Fruit fly (Drosophila melanogaster) whole organism, embryonic: ENCODE results near the gene RAF2.

Source experiments
- Blimp-1 ChIP-seq: fragments of 200-800 bp; sonication (Bioruptor generic); optimal IDR thresholded peaks from 3 replicates; lab custom pipeline; 2018; ENCODE audit warnings: missing biosample characterization, missing genetic modification characterization, mild to moderate bottlenecking, moderate library complexity, missing genetic modification reagents
- CG10267 ChIP-seq: fragments of 200-800 bp; sonication (Bioruptor generic); optimal IDR thresholded peaks from 2 replicates; lab custom pipeline; 2018; ENCODE audit warnings: missing biosample characterization, mild to moderate bottlenecking, missing genetic modification characterization, moderate library complexity
- CG11504 ChIP-seq: fragments of 200-800 bp; sonication (Bioruptor generic); optimal IDR thresholded peaks from 3 replicates; lab custom pipeline; 2019; ENCODE audit warnings: missing biosample characterization, mild to moderate bottlenecking, missing genetic modification characterization, moderate library complexity
- CG12236 ChIP-seq: fragments of 200-800 bp; sonication (Bioruptor generic); optimal IDR thresholded peaks from 2 replicates; lab custom pipeline; 2016; ENCODE audit warnings: missing biosample characterization, missing genetic modification characterization
- CG12299 ChIP-seq: fragments of 200-800 bp; sonication (Bioruptor generic); optimal IDR thresholded peaks from 2 replicates; lab custom pipeline; 2018; ENCODE audit warnings: missing biosample characterization, mild to moderate bottlenecking, missing genetic modification characterization
- CG14710 ChIP-seq: fragments of 200-800 bp; sonication (Bioruptor generic); optimal IDR thresholded peaks from 3 replicates; lab custom pipeline; 2019; ENCODE audit warnings: missing biosample characterization, mild to moderate bottlenecking, missing genetic modification characterization, moderate library complexity
- CG15011 ChIP-seq: fragments of 200-800 bp; sonication (Bioruptor generic); optimal IDR thresholded peaks from 3 replicates; lab custom pipeline; 2018; ENCODE audit warnings: missing biosample characterization, mild to moderate bottlenecking, missing genetic modification characterization
- CG15269 ChIP-seq: fragments of 200-800 bp; sonication (Bioruptor generic); optimal IDR thresholded peaks from 2 replicates; lab custom pipeline; 2018; ENCODE audit warnings: missing biosample characterization, mild to moderate bottlenecking, missing genetic modification characterization, moderate library complexity
- CG17328 ChIP-seq: fragments of 200-800 bp; sonication (Bioruptor generic); IDR thresholded peaks from 2 replicates; pipeline ENCODE4 v1.3.6; 2022; ENCODE audit warnings: missing biosample characterization, missing genetic modification characterization
- CG17385 ChIP-seq: fragments of 200-800 bp; sonication (Bioruptor generic); optimal IDR thresholded peaks from 3 replicates; lab custom pipeline; 2018; ENCODE audit warnings: missing biosample characterization, mild to moderate bottlenecking, missing genetic modification characterization
- CG17612 ChIP-seq: fragments of 200-800 bp; sonication (Bioruptor generic); IDR thresholded peaks from 2 replicates; pipeline ENCODE4 v1.3.6; 2022; ENCODE audit warnings: missing biosample characterization, missing genetic modification characterization
- CG2678 ChIP-seq: fragments of 200-800 bp; sonication (Bioruptor generic); optimal IDR thresholded peaks from 3 replicates; lab custom pipeline; 2019; ENCODE audit warnings: missing biosample characterization, mild to moderate bottlenecking, missing genetic modification characterization, moderate library complexity
- CG2712 ChIP-seq: fragments of 200-800 bp; optimal IDR thresholded peaks from 3 replicates; lab custom pipeline; 2019; ENCODE audit warnings: missing biosample characterization, mild to moderate bottlenecking, missing genetic modification characterization, moderate library complexity
- CG31365 ChIP-seq: fragments of 200-800 bp; sonication (Bioruptor generic); optimal IDR thresholded peaks from 2 replicates; lab custom pipeline; 2018; ENCODE audit warnings: missing biosample characterization, mild to moderate bottlenecking, missing genetic modification characterization
- CG6689 ChIP-seq: fragments of 200-800 bp; sonication (Bioruptor generic); IDR thresholded peaks from 2 replicates; pipeline ENCODE4 v1.3.6; 2022; ENCODE audit warnings: missing biosample characterization, missing genetic modification characterization
- CG6854 ChIP-seq: fragments of 200-800 bp; sonication (Bioruptor generic); optimal IDR thresholded peaks from 3 replicates; lab custom pipeline; 2017; ENCODE audit warnings: missing biosample characterization, mild to moderate bottlenecking, missing genetic modification characterization
- CG7556 ChIP-seq: fragments of 200-800 bp; sonication (Bioruptor generic); optimal IDR thresholded peaks from 2 replicates; lab custom pipeline; 2017; ENCODE audit warnings: missing biosample characterization, mild to moderate bottlenecking, missing genetic modification characterization
- CG7839 ChIP-seq: fragments of 200-800 bp; sonication (Bioruptor generic); optimal IDR thresholded peaks from 3 replicates; lab custom pipeline; 2018; ENCODE audit warnings: missing biosample characterization, mild to moderate bottlenecking, missing genetic modification characterization, moderate library complexity
- CG8089 ChIP-seq: fragments of 200-800 bp; sonication (Bioruptor generic); optimal IDR thresholded peaks from 3 replicates; lab custom pipeline; 2016; ENCODE audit warnings: missing biosample characterization, missing genetic modification characterization
- CG9437 ChIP-seq: fragments of 200-800 bp; sonication (Bioruptor generic); optimal IDR thresholded peaks from 2 replicates; lab custom pipeline; 2018; ENCODE audit warnings: missing biosample characterization, mild to moderate bottlenecking, missing genetic modification characterization
- CG9727 ChIP-seq: fragments of 200-800 bp; sonication (Bioruptor generic); optimal IDR thresholded peaks from 3 replicates; lab custom pipeline; 2017; ENCODE audit warnings: missing biosample characterization, mild to moderate bottlenecking, missing genetic modification characterization
- CoRest ChIP-seq: fragments of 200-800 bp; sonication (Bioruptor generic); optimal IDR thresholded peaks from 3 replicates; lab custom pipeline; 2018; ENCODE audit warnings: missing biosample characterization, mild to moderate bottlenecking, missing genetic modification characterization, moderate library complexity
- Ets97D ChIP-seq: fragments of 200-800 bp; sonication (Bioruptor generic); optimal IDR thresholded peaks from 3 replicates; lab custom pipeline; 2016; ENCODE audit warnings: missing biosample characterization, missing genetic modification characterization
- Fer3 ChIP-seq: fragments of 200-800 bp; sonication (Bioruptor generic); optimal IDR thresholded peaks from 2 replicates; lab custom pipeline; 2018; ENCODE audit warnings: missing biosample characterization, mild to moderate bottlenecking, missing genetic modification characterization, moderate library complexity
- H2.0 ChIP-seq: fragments of 200-800 bp; sonication (Bioruptor generic); IDR thresholded peaks from 2 replicates; pipeline ENCODE4 v1.3.6; 2022; ENCODE audit warnings: missing biosample characterization, missing genetic modification characterization
- Hand ChIP-seq: fragments of 200-800 bp; sonication (Bioruptor generic); optimal IDR thresholded peaks from 2 replicates; lab custom pipeline; 2017; ENCODE audit warnings: mild to moderate bottlenecking, missing biosample characterization, missing genetic modification reagents, missing genetic modification characterization
- Hey ChIP-seq: fragments of 200-800 bp; sonication (Bioruptor generic); optimal IDR thresholded peaks from 3 replicates; lab custom pipeline; 2018; ENCODE audit warnings: missing biosample characterization, mild to moderate bottlenecking, missing genetic modification characterization
- Pdp1 ChIP-seq, 2 experiments: fragments of 200-800 bp; sonication (Bioruptor generic); optimal IDR thresholded peaks; 3 replicates each; lab custom pipeline; 2016; ENCODE audit warnings: missing biosample characterization in 2 of 2, missing genetic modification characterization in 2 of 2, mild to moderate bottlenecking in 1 of 2, moderate library complexity in 1 of 2
- Ptx1 ChIP-seq: fragments of 200-800 bp; sonication (Bioruptor generic); IDR thresholded peaks from 2 replicates; pipeline ENCODE4 v1.3.6; 2022; ENCODE audit warnings: missing biosample characterization, missing genetic modification characterization
- Sox100B ChIP-seq: fragments of 200-800 bp; sonication (Bioruptor generic); optimal IDR thresholded peaks from 3 replicates; lab custom pipeline; 2018; ENCODE audit warnings: missing biosample characterization, mild to moderate bottlenecking, missing genetic modification characterization
- Sox102F ChIP-seq: fragments of 200-800 bp; sonication (Bioruptor generic); optimal IDR thresholded peaks from 2 replicates; lab custom pipeline; 2018; ENCODE audit warnings: missing biosample characterization, mild to moderate bottlenecking, missing genetic modification characterization, moderate library complexity
- Tbp ChIP-seq: fragments of >200 bp; optimal IDR thresholded peaks from 2 replicates; lab custom pipeline; 2018; ENCODE audit warnings: missing biosample characterization, missing genetic modification characterization
- bsh ChIP-seq, 2 experiments: fragments of 200-800 bp; sonication (Bioruptor generic); optimal IDR thresholded peaks; 2 replicates each; lab custom pipeline; 2017 to 2018; ENCODE audit warnings: mild to moderate bottlenecking in 2 of 2, missing biosample characterization in 2 of 2, missing genetic modification characterization in 2 of 2, moderate library complexity in 1 of 2
- dan ChIP-seq: fragments of 200-800 bp; sonication (Bioruptor generic); IDR thresholded peaks from 2 replicates; pipeline ENCODE4 v1.3.6; 2022; ENCODE audit warnings: missing biosample characterization, missing genetic modification characterization
- dmrt99B ChIP-seq: fragments of 200-800 bp; sonication (Bioruptor generic); optimal IDR thresholded peaks from 2 replicates; lab custom pipeline; 2018; ENCODE audit warnings: missing biosample characterization, mild to moderate bottlenecking, missing genetic modification characterization, moderate library complexity
- dysf ChIP-seq: fragments of 200-800 bp; sonication (Bioruptor generic); IDR thresholded peaks from 3 replicates; pipeline ENCODE4 v1.3.6; 2022; ENCODE audit warnings: missing biosample characterization, missing genetic modification characterization
- fd96Cb ChIP-seq: fragments of 200-800 bp; sonication (Bioruptor generic); optimal IDR thresholded peaks from 2 replicates; lab custom pipeline; 2018; ENCODE audit warnings: missing biosample characterization, mild to moderate bottlenecking, missing genetic modification characterization, moderate library complexity
- ftz-f1 ChIP-seq: fragments of 200-800 bp; sonication (Bioruptor generic); optimal IDR thresholded peaks from 2 replicates; lab custom pipeline; 2016; ENCODE audit warnings: missing biosample characterization, missing genetic modification characterization
- gcm ChIP-seq: fragments of 200-800 bp; sonication (Bioruptor generic); optimal IDR thresholded peaks from 2 replicates; lab custom pipeline; 2019; ENCODE audit warnings: missing biosample characterization, mild to moderate bottlenecking, missing genetic modification characterization, moderate library complexity
- grau ChIP-seq: fragments of 200-800 bp; optimal IDR thresholded peaks from 3 replicates; lab custom pipeline; 2019; ENCODE audit warnings: missing biosample characterization, mild to moderate bottlenecking, missing genetic modification characterization, moderate library complexity
- hkb ChIP-seq, 2 experiments: fragments of 200-800 bp in 1 of 2; fragments of >200 bp in 1 of 2; sonication (Bioruptor generic) in 1 of 2; IDR thresholded peaks in 1 of 2; optimal IDR thresholded peaks in 1 of 2; 2 replicates each; pipeline versions ENCODE4 v1.3.6 to Lab custom; 2017 to 2022; ENCODE audit warnings: missing biosample characterization in 1 of 2, missing genetic modification characterization in 1 of 2
- lmd ChIP-seq: fragments of 200-800 bp; sonication (Bioruptor generic); IDR thresholded peaks from 2 replicates; pipeline ENCODE4 v1.3.6; 2022; ENCODE audit warnings: missing biosample characterization, missing genetic modification characterization
- mirr ChIP-seq: fragments of 200-800 bp; sonication (Bioruptor generic); optimal IDR thresholded peaks from 3 replicates; lab custom pipeline; 2018; ENCODE audit warnings: missing biosample characterization, mild to moderate bottlenecking, missing genetic modification characterization
- nerfin-1 ChIP-seq: fragments of 200-800 bp; sonication (Bioruptor generic); optimal IDR thresholded peaks from 3 replicates; lab custom pipeline; 2019; ENCODE audit warnings: missing biosample characterization, mild to moderate bottlenecking, missing genetic modification characterization, moderate library complexity
- row ChIP-seq: fragments of 200-800 bp; sonication (Bioruptor generic); IDR thresholded peaks from 3 replicates; pipeline ENCODE4 v1.3.6; 2022; ENCODE audit warnings: missing biosample characterization, missing genetic modification characterization
- sisA ChIP-seq: fragments of 200-800 bp; sonication (Bioruptor generic); IDR thresholded peaks from 2 replicates; pipeline ENCODE4 v1.3.6; 2022; ENCODE audit warnings: missing biosample characterization, missing genetic modification characterization
- tgo ChIP-seq: fragments of 200-800 bp; sonication (Bioruptor generic); IDR thresholded peaks from 3 replicates; pipeline ENCODE4 v1.3.6; 2022; ENCODE audit warnings: missing biosample characterization, missing genetic modification characterization
- wor ChIP-seq: fragments of 200-800 bp; sonication (Bioruptor generic); IDR thresholded peaks from 2 replicates; pipeline ENCODE4 v1.3.6; 2022; ENCODE audit warnings: missing biosample characterization, missing genetic modification characterization
- z ChIP-seq: fragments of 200-800 bp; sonication (Bioruptor generic); IDR thresholded peaks from 3 replicates; pipeline ENCODE4 v1.3.6; 2022; ENCODE audit warnings: missing biosample characterization, missing genetic modification characterization

The RAF2 gene

DNA sequence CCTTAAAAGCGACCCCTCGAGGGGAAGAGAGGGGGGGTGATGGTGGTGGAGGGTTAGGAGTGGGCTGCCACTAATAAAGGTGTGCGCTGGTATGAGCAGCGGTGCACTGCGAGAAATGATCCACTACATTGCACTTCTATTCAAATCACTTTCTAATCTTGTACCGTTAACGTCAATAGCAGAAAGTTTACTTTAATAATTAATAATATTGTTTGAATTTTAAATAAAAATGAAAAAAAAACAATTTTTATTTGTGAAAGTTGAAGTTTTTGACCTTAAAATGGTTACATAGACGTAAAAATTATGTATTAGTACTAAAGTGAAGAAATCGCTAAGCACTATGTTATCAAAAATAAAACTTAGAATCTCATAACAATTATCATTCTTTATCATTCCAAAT lies 6.7 kb downstream of the RAF2 start (continued):
- TF ChIP-seq CG9727 (GFP tag; lab: Kevin White, UChicago) (peak; percentile 30), Fer3 (tag; lab: Kevin White, UChicago) (peak; percentile 0), CG17328 (GFP tag; lab: Robert Waterston, UW) (no peak), Sox102F (peak; percentile 23), dan (no peak), CG12299 (tag; lab: Kevin White, UChicago) (no peak), nerfin-1 (tag; lab: Kevin White, UChicago) (peak; percentile 17), CG14710 (tag; lab: Kevin White, UChicago) (peak; percentile 8), Blimp-1 (GFP tag; lab: Kevin White, UChicago) (peak; percentile 5), ftz-f1 (GFP tag; lab: Kevin White, UChicago) (no peak), CG2678 (tag; lab: Kevin White, UChicago) (peak; percentile 62), CG12236 (GFP tag; lab: Kevin White, UChicago) (no peak), CG17385 (GFP tag; lab: Kevin White, UChicago) (peak; percentile 13), row (0 out of 3 replicates have a peak, but pooled peaks have one; percentile 12), dmrt99B (peak; percentile 45), CG31365 (tag; lab: Kevin White, UChicago) (no peak), CG9437 (peak; percentile 33), CG10267 (peak; percentile 1), CG15011 (GFP tag; lab: Kevin White, UChicago) (no peak), H2.0 (GFP tag; lab: Robert Waterston, UW) (no peak), gcm (GFP tag; lab: Kevin White, UChicago) (no peak), CG15269 (tag; lab: Kevin White, UChicago) (peak; percentile 51), Ptx1 (0 out of 2 replicates have a peak, but pooled peaks have one; percentile 22), mirr (no peak), sisA (GFP tag; lab: Robert Waterston, UW) (0 out of 2 replicates have a peak, but pooled peaks have one; percentile 7), CG7839 (tag; lab: Kevin White, UChicago) (peak; percentile 40), dysf (no peak), hkb (optimal IDR thresholded peaks at IDR 0.05; lab: Kevin White, UChicago) (no peak), hkb (GFP tag; IDR thresholded peaks at IDR 0.05; lab: Robert Waterston, UW) (0 out of 2 replicates have a peak, but pooled peaks have one; percentile 13), CG8089 (no peak), tgo (GFP tag; lab: Robert Waterston, UW) (no peak), CG6854 (GFP tag; lab: Kevin White, UChicago) (no peak), bsh (GFP tag; optimal IDR thresholded peaks at IDR 0.05; lab: Kevin White, UChicago) (peak in 1 of 2 experiments; percentile 9), wor (GFP tag; lab: Robert Waterston, UW) (no peak), Sox100B (GFP tag; lab: Kevin White, UChicago) (peak; percentile 29), CG17612 (GFP tag; lab: Robert Waterston, UW) (peak; percentile 50; the same call in 1 of the 2 replicates), lmd (GFP tag; lab: Robert Waterston, UW) (0 out of 2 replicates have a peak, but pooled peaks have one; percentile 24), Pdp1 (GFP tag; optimal IDR thresholded peaks at IDR 0.05; lab: Kevin White, UChicago) (no peak), Hand (no peak), Tbp (no peak), CG2712 (tag; lab: Kevin White, UChicago) (peak; percentile 27), Hey (no peak), CG7556 (peak; percentile 22), fd96Cb (tag; lab: Kevin White, UChicago) (peak; percentile 12), CG11504 (peak; percentile 60), grau (tag; lab: Kevin White, UChicago) (peak; percentile 41), Ets97D (GFP tag; lab: Kevin White, UChicago) (no peak), CG6689 (GFP tag; lab: Robert Waterston, UW) (peak; percentile 17; the same call in 1 of the 2 replicates), z (GFP tag; lab: Robert Waterston, UW) (no peak), CoRest (tag; lab: Kevin White, UChicago) (peak; percentile 16)
